Worm (Caenorhabditis elegans): ENCODE measurements around the gene K10G4.10.

DNA sequence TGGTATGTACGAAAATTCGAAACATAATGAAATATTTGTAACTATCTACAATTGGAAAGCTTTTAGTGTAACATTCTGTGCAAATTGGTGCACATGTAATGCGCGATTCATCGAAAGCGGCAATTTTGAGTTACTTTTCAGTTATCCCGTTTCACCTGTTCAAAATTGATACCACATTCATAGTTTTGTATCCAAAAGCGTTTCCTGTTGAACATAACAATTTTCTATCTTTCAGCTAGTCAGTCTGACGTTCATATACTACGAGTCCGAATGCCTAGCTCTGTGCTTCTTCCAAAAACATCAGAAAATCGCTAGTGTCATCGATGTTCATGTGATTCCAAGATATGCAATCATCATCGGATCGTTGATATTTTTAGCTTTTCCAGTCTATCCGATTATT is 30.0 kb downstream of the K10G4.10 start:
- TF ChIP-seq zag-1 (tag; optimal IDR thresholded peaks at IDR 0.05) (no peak), aly-2 (tag; optimal IDR thresholded peaks at IDR 0.05) (no peak), nhr-25 (tag; optimal IDR thresholded peaks at IDR 0.05) (no peak), ceh-82 (tag; optimal IDR thresholded peaks at IDR 0.05) (no peak), jun-1 (tag; optimal IDR thresholded peaks at IDR 0.05) (no peak), lin-39 (tag; optimal IDR thresholded peaks at IDR 0.05) (no peak), unc-39 (tag; optimal IDR thresholded peaks at IDR 0.05) (no peak)

All from whole organism, L3 larva.